Fruit fly (Drosophila melanogaster): ENCODE data around the gene modSP.
A peak's percentile ranks its signal among the peaks of the same experiment; 100 is the strongest.

- TF ChIP-seq Asciz (GFP tag; optimal IDR thresholded peaks at IDR 0.05) = no peak
- no peak for TF ChIP-seq HLHmδ (GFP tag; optimal IDR thresholded peaks at IDR 0.05)
- TF ChIP-seq CG14667 (GFP tag; IDR thresholded peaks at IDR 0.05) = no peak
- TF ChIP-seq Nf-YB (GFP tag; optimal IDR thresholded peaks at IDR 0.05) = no peak
- peak; percentile 45; the same call in 1 of the 3 replicates for TF ChIP-seq zfh1 (GFP tag; IDR thresholded peaks at IDR 0.05)
- no peak for TF ChIP-seq CG15011 (GFP tag; optimal IDR thresholded peaks at IDR 0.05)
- no peak for TF ChIP-seq CG14014 (GFP tag; IDR thresholded peaks at IDR 0.05)
- no peak for TF ChIP-seq Sox100B (GFP tag; optimal IDR thresholded peaks at IDR 0.05)
- no peak for TF ChIP-seq CG16863 (GFP tag; optimal IDR thresholded peaks at IDR 0.05)
Observed at dm6 chr3R:16673184-16673583, 17.7 kb upstream of the modSP start.
